Fruit fly (Drosophila melanogaster) S2 (cell line): Measurements from ENCODE around the gene Zwilch.

Source experiments
- CG8478 ChIP-seq: fragments of >200 bp; optimal IDR thresholded peaks from 2 replicates; lab custom pipeline; 2018
- CTCF ChIP-seq, 2 experiments: fragments of >200 bp; optimal IDR thresholded peaks; 2 replicates each; lab custom pipeline; 2018

- no peak for TF ChIP-seq CG8478 (lab: Kevin White, UChicago)
- TF ChIP-seq CTCF (optimal IDR thresholded peaks at IDR 0.05; lab: Kevin White, UChicago) = no peak
Observed at dm6 chr3R:31247281-31247995, 34.3 kb upstream of the Zwilch start.
